Worm (Caenorhabditis elegans): ENCODE measurements around the gene lurp-3.

lurp-3 gene

DNA sequence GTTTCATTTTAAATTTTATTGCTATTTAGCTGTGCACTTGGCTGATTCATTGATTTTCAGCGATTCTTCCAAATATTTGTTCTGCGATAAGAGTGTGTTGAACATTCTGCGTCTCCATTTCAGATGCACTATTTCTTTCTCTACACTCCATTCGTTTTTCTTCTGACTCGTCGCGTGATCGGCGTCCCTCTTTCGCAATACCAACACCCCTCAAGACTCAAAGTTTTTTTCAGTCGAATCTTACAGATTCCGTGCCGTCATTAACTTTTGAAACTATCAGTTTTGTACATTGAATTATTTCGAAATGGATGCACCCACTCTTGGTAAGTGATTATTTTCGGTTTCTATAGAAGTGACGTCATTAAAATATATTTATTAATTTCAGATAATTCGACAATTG lies 7.4 kb downstream of the lurp-3 start, which contains the start of gene frm-10 (continued):
- TF ChIP-seq fkh-3 (tag; optimal IDR thresholded peaks at IDR 0.05): no peak
- TF ChIP-seq Y53F4B.3 (GFP tag; IDR thresholded peaks at IDR 0.05): no peak
- TF ChIP-seq ztf-18 (tag; optimal IDR thresholded peaks at IDR 0.05): peak; percentile 39
- TF ChIP-seq ceh-40 (GFP tag; IDR thresholded peaks at IDR 0.05): no peak
- no peak for TF ChIP-seq athp-1 (tag; optimal IDR thresholded peaks at IDR 0.05)
- peak; percentile 94 for TF ChIP-seq nhr-80 (tag; optimal IDR thresholded peaks at IDR 0.05)
- TF ChIP-seq lsy-27 (tag; optimal IDR thresholded peaks at IDR 0.05; ENCODE audit: borderline replicate concordance, insufficient read depth): no peak
- TF ChIP-seq B0261.1 (tag; optimal IDR thresholded peaks at IDR 0.05): no peak
- TF ChIP-seq madf-10 (tag; optimal IDR thresholded peaks at IDR 0.05): peak; percentile 74

DNA sequence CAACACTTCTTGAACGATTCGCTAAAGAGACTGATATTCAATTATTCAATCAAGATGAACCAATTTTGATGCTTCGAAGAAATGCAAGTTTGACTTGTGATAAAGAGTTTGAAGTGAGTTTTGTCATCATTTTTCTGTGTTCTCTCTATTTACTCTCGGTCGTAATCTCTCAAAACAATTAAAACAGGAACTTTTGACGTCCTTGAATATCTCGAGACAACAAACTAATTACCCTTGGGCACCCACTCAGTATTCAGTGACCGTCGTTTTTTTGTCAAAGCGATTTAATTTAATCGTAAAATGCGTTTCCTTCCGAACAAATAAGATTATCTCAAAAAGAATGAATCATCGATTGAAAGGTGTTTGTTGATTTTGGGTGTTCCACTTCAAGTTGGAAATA lies 8.6 kb downstream of the lurp-3 start:
- TF ChIP-seq ceh-27 (GFP tag; optimal IDR thresholded peaks at IDR 0.05) (peak; percentile 4), ztf-26 (tag; optimal IDR thresholded peaks at IDR 0.05) (no peak)

DNA sequence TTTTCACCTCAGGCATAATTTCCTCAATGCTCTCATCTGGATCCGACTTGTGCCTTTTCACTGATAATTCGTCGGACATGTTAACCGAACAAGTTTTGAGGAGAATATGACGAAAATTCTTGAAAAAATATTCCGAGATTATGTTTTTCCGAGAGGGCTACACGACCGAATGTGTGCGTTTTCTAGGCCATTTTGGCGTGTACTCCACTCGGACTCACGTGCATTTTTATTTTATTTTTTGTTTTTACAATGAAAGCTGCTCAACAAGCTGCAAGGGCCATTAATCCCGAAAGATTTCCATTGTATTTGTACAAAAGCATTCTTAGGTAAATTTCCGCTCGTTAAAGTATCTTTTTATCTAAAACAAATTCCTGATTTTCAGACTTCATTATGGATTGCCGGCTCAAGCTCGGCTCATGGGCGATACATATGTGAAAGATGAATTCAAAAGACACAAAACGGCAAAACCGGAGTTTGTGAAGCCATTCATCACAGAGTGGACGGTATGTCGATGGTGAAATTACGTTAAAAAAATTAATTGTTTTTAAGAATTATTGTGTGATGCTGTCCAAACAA lies 12.7 kb downstream of the lurp-3 start, which contains the start of the genes F25H9.6 and F25H9.7:
F25H9.6 (minus strand) TSS at position 172 of the 576 bp plus-strand sequence.
F25H9.7 (plus strand) TSS at position 187 of the 576 bp plus-strand sequence.
- TF ChIP-seq mxl-1 (tag; optimal IDR thresholded peaks at IDR 0.05) (no peak), nhr-179 (tag; optimal IDR thresholded peaks at IDR 0.05) (no peak), lin-40 (tag; optimal IDR thresholded peaks at IDR 0.05) (peak; percentile 77), F55B11.4 (tag; optimal IDR thresholded peaks at IDR 0.05; ENCODE audit: borderline replicate concordance, insufficient read depth) (no peak), K11D2.4 (GFP tag; IDR thresholded peaks at IDR 0.05) (peak; percentile 79), mcd-1 (GFP tag; IDR thresholded peaks at IDR 0.05) (peak; percentile 82), Y79H2A.3 (GFP tag; conservative IDR thresholded peaks at IDR 0.05) (no peak), ceh-40 (GFP tag; IDR thresholded peaks at IDR 0.05) (0 out of 2 replicates have a peak, but pooled peaks have one; percentile 36), ztf-26 (tag; optimal IDR thresholded peaks at IDR 0.05) (no peak), hrde-1 (tag; optimal IDR thresholded peaks at IDR 0.05; ENCODE audit: borderline replicate concordance) (peak; percentile 76), snpc-1.3 (tag; optimal IDR thresholded peaks at IDR 0.05; ENCODE audit: insufficient read depth) (peak; percentile 31), F52B5.7 (tag; optimal IDR thresholded peaks at IDR 0.05) (no peak), madf-3 (GFP tag; IDR thresholded peaks at IDR 0.05) (no peak; the same call in 1 of the 2 replicates), rpc-1 (optimal IDR thresholded peaks at IDR 0.05) (no peak), rpc-1 (tag; optimal IDR thresholded peaks at IDR 0.05) (no peak), lag-1 (GFP tag; IDR thresholded peaks at IDR 0.05) (no peak), B0261.1 (tag; optimal IDR thresholded peaks at IDR 0.05) (peak; percentile 11), Y67H2A.10 (GFP tag; conservative IDR thresholded peaks at IDR 0.05) (0 out of 2 replicates have a peak, but pooled peaks have one; percentile 45), nhr-27 (tag; optimal IDR thresholded peaks at IDR 0.05) (peak; percentile 46), D2030.7 (GFP tag; IDR thresholded peaks at IDR 0.05) (peak; percentile 77), B0035.1 (tag; optimal IDR thresholded peaks at IDR 0.05) (peak; percentile 42), F22D6.2 (tag; optimal IDR thresholded peaks at IDR 0.05) (peak; percentile 76), C06A6.2 (GFP tag; conservative IDR thresholded peaks at IDR 0.05) (no peak), bed-1 (GFP tag; IDR thresholded peaks at IDR 0.05) (0 out of 2 replicates have a peak, but pooled peaks have one; percentile 37), rcor-1 (GFP tag; IDR thresholded peaks at IDR 0.05) (peak; percentile 73), F39B2.1 (GFP tag; IDR thresholded peaks at IDR 0.05) (0 out of 2 replicates have a peak, but pooled peaks have one; percentile 45), snpc-4 (GFP tag; optimal IDR thresholded peaks at IDR 0.05) (no peak), snpc-4 (tag; optimal IDR thresholded peaks at IDR 0.05) (peak in 1 of 4 experiments; percentile 54), xnd-1 (tag; optimal IDR thresholded peaks at IDR 0.05) (peak; percentile 44), lsl-1 (GFP tag; optimal IDR thresholded peaks at IDR 0.05) (peak; percentile 52), tbp1 (GFP tag; optimal IDR thresholded peaks at IDR 0.05) (peak; percentile 58), attf-5 (GFP tag; optimal IDR thresholded peaks at IDR 0.05) (no peak), lin-26 (GFP tag; IDR thresholded peaks at IDR 0.05) (no peak), egl-44 (GFP tag; IDR thresholded peaks at IDR 0.05) (peak; percentile 53; the same call in 1 of the 2 replicates), lsy-27 (tag; optimal IDR thresholded peaks at IDR 0.05; ENCODE audit: borderline replicate concordance, insufficient read depth) (no peak), F23B12.7 (tag; optimal IDR thresholded peaks at IDR 0.05; ENCODE audit: insufficient read depth) (peak; percentile 16), Y53F4B.3 (GFP tag; IDR thresholded peaks at IDR 0.05) (no peak), lir-1 (GFP tag; conservative IDR thresholded peaks at IDR 0.05) (peak; percentile 93)
